Worm (Caenorhabditis elegans): ENCODE results near the gene M05D6.1.

DNA sequence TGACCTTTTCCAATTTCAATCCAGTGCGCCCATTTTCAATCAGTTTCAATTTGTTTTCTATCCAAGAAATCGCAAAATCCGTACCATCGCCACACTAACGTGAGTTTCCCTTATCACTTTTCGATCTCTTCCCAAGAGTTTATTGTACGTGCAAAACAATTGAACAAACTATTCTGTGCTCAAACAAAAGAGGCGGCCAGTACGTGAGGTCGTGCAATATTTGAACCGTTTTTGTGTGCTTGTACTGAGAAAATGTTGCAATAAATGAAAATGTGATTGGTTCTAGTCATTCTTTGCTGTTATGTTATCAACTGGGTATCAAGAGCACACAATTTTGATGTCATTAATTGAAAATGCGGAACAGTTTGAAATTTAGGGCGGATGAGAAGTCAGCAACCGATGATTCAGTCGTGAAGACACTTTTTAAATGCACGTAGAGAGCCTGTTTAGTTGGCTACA is 25.5 kb downstream of the M05D6.1 start, which contains the start of gene F22B5.4:
- TF ChIP-seq W03F9.2 (tag; optimal IDR thresholded peaks at IDR 0.05) (no peak), dao-5 (tag; optimal IDR thresholded peaks at IDR 0.05) (no peak), him-1 (tag; optimal IDR thresholded peaks at IDR 0.05) (no peak)
